Fruit fly (Drosophila melanogaster) whole organism, embryonic: ENCODE measurements around the gene mrva.

Experiments used
- Abd-B ChIP-seq: fragments of 200-800 bp; sonication (Bioruptor generic); optimal IDR thresholded peaks from 2 replicates; lab custom pipeline; 2018; ENCODE audit warnings: missing biosample characterization, mild to moderate bottlenecking, missing genetic modification characterization, moderate library complexity
- Ada2b ChIP-seq: fragments of 200-800 bp; sonication (Bioruptor generic); IDR thresholded peaks from 2 replicates; pipeline ENCODE4 v1.3.6; 2022; ENCODE audit warnings: missing biosample characterization, missing genetic modification characterization
- Atf-2 ChIP-seq: fragments of 200-800 bp; sonication (Bioruptor generic); optimal IDR thresholded peaks from 2 replicates; lab custom pipeline; 2016; ENCODE audit warnings: missing biosample characterization, missing genetic modification characterization
- Bteb2 ChIP-seq: fragments of 200-800 bp; sonication (Bioruptor generic); optimal IDR thresholded peaks from 2 replicates; lab custom pipeline; 2016; ENCODE audit warnings: missing biosample characterization, missing genetic modification characterization
- CG11247 ChIP-seq: fragments of 200-800 bp; sonication (Bioruptor generic); IDR thresholded peaks from 2 replicates; pipeline ENCODE4 v1.3.6; 2022; ENCODE audit warnings: missing biosample characterization, missing genetic modification characterization
- CG11504 ChIP-seq: fragments of 200-800 bp; sonication (Bioruptor generic); optimal IDR thresholded peaks from 3 replicates; lab custom pipeline; 2019; ENCODE audit warnings: missing biosample characterization, mild to moderate bottlenecking, missing genetic modification characterization, moderate library complexity
- CG12391 ChIP-seq: fragments of 200-800 bp; sonication (Bioruptor generic); optimal IDR thresholded peaks from 3 replicates; lab custom pipeline; 2018; ENCODE audit warnings: missing biosample characterization, mild to moderate bottlenecking, missing genetic modification characterization, moderate library complexity
- CG13624 ChIP-seq: fragments of 200-800 bp; sonication (Bioruptor generic); optimal IDR thresholded peaks from 2 replicates; lab custom pipeline; 2016; ENCODE audit warnings: missing biosample characterization, missing genetic modification characterization
- CG14441 ChIP-seq: fragments of 200-800 bp; sonication (Bioruptor generic); IDR thresholded peaks from 2 replicates; pipeline ENCODE4 v1.3.6; 2022; ENCODE audit warnings: missing biosample characterization, missing genetic modification characterization
- CG14667 ChIP-seq: fragments of 200-800 bp; sonication (Bioruptor generic); IDR thresholded peaks from 2 replicates; pipeline ENCODE4 v1.3.6; 2022; ENCODE audit warnings: missing biosample characterization, missing genetic modification characterization
- CG17328 ChIP-seq: fragments of 200-800 bp; sonication (Bioruptor generic); IDR thresholded peaks from 2 replicates; pipeline ENCODE4 v1.3.6; 2022; ENCODE audit warnings: missing biosample characterization, missing genetic modification characterization
- CG18011 ChIP-seq: fragments of 200-800 bp; sonication (Bioruptor generic); optimal IDR thresholded peaks from 2 replicates; lab custom pipeline; 2017; ENCODE audit warnings: missing biosample characterization, missing genetic modification characterization, mild to moderate bottlenecking, moderate library complexity, missing genotype
- CG18476 ChIP-seq: fragments of 200-800 bp; sonication (Bioruptor generic); optimal IDR thresholded peaks from 2 replicates; lab custom pipeline; 2016; ENCODE audit warnings: missing biosample characterization, mild to moderate bottlenecking, missing genetic modification characterization
- CG2116 ChIP-seq: fragments of 200-800 bp; sonication (Bioruptor generic); optimal IDR thresholded peaks from 3 replicates; lab custom pipeline; 2018; ENCODE audit warnings: missing biosample characterization, mild to moderate bottlenecking, missing genetic modification characterization
- CG31388 ChIP-seq: fragments of 200-800 bp; sonication (Bioruptor generic); optimal IDR thresholded peaks from 2 replicates; lab custom pipeline; 2016; ENCODE audit warnings: missing biosample characterization, missing genetic modification characterization
- CG3847 ChIP-seq: fragments of 200-800 bp; sonication (Bioruptor generic); IDR thresholded peaks from 2 replicates; pipeline ENCODE4 v1.3.6; 2022; ENCODE audit warnings: missing biosample characterization, missing genetic modification characterization
- CG42726 ChIP-seq: fragments of 200-800 bp; sonication (Bioruptor generic); IDR thresholded peaks from 2 replicates; pipeline ENCODE4 v1.3.6; 2022; ENCODE audit warnings: missing biosample characterization, missing genetic modification characterization; ENCODE audit not compliant: partially characterized antibody
- CG4854 ChIP-seq: fragments of 200-800 bp; sonication (Bioruptor generic); optimal IDR thresholded peaks from 2 replicates; lab custom pipeline; 2016; ENCODE audit warnings: missing biosample characterization, missing genetic modification characterization, inconsistent platforms
- CG6254 ChIP-seq: fragments of 200-800 bp; sonication (Bioruptor generic); optimal IDR thresholded peaks from 3 replicates; lab custom pipeline; 2017; ENCODE audit warnings: mild to moderate bottlenecking, missing biosample characterization, missing genetic modification reagents, missing genetic modification characterization
- CG6683 ChIP-seq: fragments of 200-800 bp; sonication (Bioruptor generic); optimal IDR thresholded peaks from 2 replicates; lab custom pipeline; 2017; ENCODE audit warnings: missing biosample characterization, mild to moderate bottlenecking, missing genetic modification characterization, missing genetic modification reagents
- CG6765 ChIP-seq: fragments of 200-800 bp; sonication (Bioruptor generic); optimal IDR thresholded peaks from 3 replicates; lab custom pipeline; 2017; ENCODE audit warnings: missing biosample characterization, mild to moderate bottlenecking, missing genetic modification characterization
- CG7963 ChIP-seq: fragments of 200-800 bp; sonication (Bioruptor generic); IDR thresholded peaks from 3 replicates; pipeline ENCODE4 v1.3.6; 2022; ENCODE audit warnings: missing biosample characterization, missing genetic modification characterization; ENCODE audit not compliant: partially characterized antibody
- CG8388 ChIP-seq: fragments of 200-800 bp; sonication (Bioruptor generic); optimal IDR thresholded peaks from 2 replicates; lab custom pipeline; 2019; ENCODE audit warnings: missing biosample characterization, mild to moderate bottlenecking, missing genetic modification characterization, moderate library complexity
- CG8478 ChIP-seq: fragments of >200 bp; optimal IDR thresholded peaks from 2 replicates; lab custom pipeline; 2018
- Ets65A ChIP-seq: fragments of 200-800 bp; sonication (Bioruptor generic); peaks from one replicate; lab custom pipeline; 2016; ENCODE audit warnings: missing biosample characterization, missing genetic modification characterization
- Ets97D ChIP-seq: fragments of 200-800 bp; sonication (Bioruptor generic); optimal IDR thresholded peaks from 3 replicates; lab custom pipeline; 2016; ENCODE audit warnings: missing biosample characterization, missing genetic modification characterization
- Hr3 ChIP-seq: fragments of 200-800 bp; sonication (Bioruptor generic); optimal IDR thresholded peaks from 3 replicates; lab custom pipeline; 2016; ENCODE audit warnings: missing biosample characterization, missing genetic modification characterization
- Hr78 ChIP-seq, 2 experiments: fragments of 200-800 bp in 1 of 2; fragments of >200 bp in 1 of 2; sonication (Bioruptor generic) in 1 of 2; optimal IDR thresholded peaks; 2 replicates each; lab custom pipeline; 2017 to 2019; ENCODE audit warnings: missing biosample characterization in 2 of 2, missing genetic modification characterization in 2 of 2, mild to moderate bottlenecking in 1 of 2, moderate library complexity in 1 of 2
- Lhr ChIP-seq: fragments of 200-800 bp; sonication (Bioruptor generic); optimal IDR thresholded peaks from 3 replicates; lab custom pipeline; 2017; ENCODE audit warnings: mild to moderate bottlenecking, missing biosample characterization, missing genetic modification reagents, missing genetic modification characterization
- NC2α ChIP-seq: fragments of 200-800 bp; sonication (Bioruptor generic); optimal IDR thresholded peaks from 2 replicates; lab custom pipeline; 2016; ENCODE audit warnings: missing biosample characterization, missing genetic modification characterization
- Nf-YB ChIP-seq: fragments of 200-800 bp; sonication (Bioruptor generic); optimal IDR thresholded peaks from 3 replicates; lab custom pipeline; 2019; ENCODE audit warnings: missing biosample characterization, mild to moderate bottlenecking, missing genetic modification characterization, moderate library complexity
- NfI ChIP-seq: fragments of 200-800 bp; sonication (Bioruptor generic); optimal IDR thresholded peaks from 3 replicates; lab custom pipeline; 2018; ENCODE audit warnings: missing biosample characterization, mild to moderate bottlenecking, missing genetic modification characterization, moderate library complexity
- PHDP ChIP-seq: fragments of 200-800 bp; sonication (Bioruptor generic); optimal IDR thresholded peaks from 3 replicates; lab custom pipeline; 2018; ENCODE audit warnings: missing biosample characterization, mild to moderate bottlenecking, missing genetic modification characterization, moderate library complexity
- Pdp1 ChIP-seq, 2 experiments: fragments of 200-800 bp; sonication (Bioruptor generic); optimal IDR thresholded peaks; 3 replicates each; lab custom pipeline; 2016; ENCODE audit warnings: missing biosample characterization in 2 of 2, missing genetic modification characterization in 2 of 2, mild to moderate bottlenecking in 1 of 2, moderate library complexity in 1 of 2
- Six4 ChIP-seq: fragments of 200-800 bp; sonication (Bioruptor generic); optimal IDR thresholded peaks from 2 replicates; lab custom pipeline; 2016; ENCODE audit warnings: missing biosample characterization, missing genetic modification characterization
- Vsx1 ChIP-seq: fragments of 200-800 bp; sonication (Bioruptor generic); optimal IDR thresholded peaks from 2 replicates; lab custom pipeline; 2017; ENCODE audit warnings: missing biosample characterization, mild to moderate bottlenecking, missing genetic modification characterization, missing genetic modification reagents
- bsh ChIP-seq, 2 experiments: fragments of 200-800 bp; sonication (Bioruptor generic); optimal IDR thresholded peaks; 2 replicates each; lab custom pipeline; 2017 to 2018; ENCODE audit warnings: mild to moderate bottlenecking in 2 of 2, missing biosample characterization in 2 of 2, missing genetic modification characterization in 2 of 2, moderate library complexity in 1 of 2
- cad ChIP-seq: fragments of >200 bp; optimal IDR thresholded peaks from 2 replicates; lab custom pipeline; 2017; ENCODE audit warnings: missing biosample characterization, missing genetic modification characterization
- chn ChIP-seq: fragments of 200-800 bp; sonication (Bioruptor generic); optimal IDR thresholded peaks from 2 replicates; lab custom pipeline; 2016; ENCODE audit warnings: missing biosample characterization, missing genetic modification characterization
- ci ChIP-seq: fragments of 200-800 bp; sonication (Bioruptor generic); IDR thresholded peaks from 3 replicates; pipeline ENCODE4 v1.3.6; 2022; ENCODE audit warnings: missing biosample characterization, missing genetic modification characterization
- grn ChIP-seq: fragments of 200-800 bp; sonication (Bioruptor generic); optimal IDR thresholded peaks from 3 replicates; lab custom pipeline; 2017; ENCODE audit warnings: missing biosample characterization, missing genetic modification characterization
- kah ChIP-seq: fragments of 200-800 bp; sonication (Bioruptor generic); optimal IDR thresholded peaks from 2 replicates; lab custom pipeline; 2018; ENCODE audit warnings: missing biosample characterization, mild to moderate bottlenecking, missing genetic modification characterization
- nerfin-1 ChIP-seq: fragments of 200-800 bp; sonication (Bioruptor generic); optimal IDR thresholded peaks from 3 replicates; lab custom pipeline; 2019; ENCODE audit warnings: missing biosample characterization, mild to moderate bottlenecking, missing genetic modification characterization, moderate library complexity
- pan ChIP-seq, 4 experiments: fragments of >200 bp in 3 of 4; fragments of 200-800 bp in 1 of 4; sonication (Bioruptor generic) in 1 of 4; optimal IDR thresholded peaks in 3 of 4; IDR thresholded peaks in 1 of 4; 2 replicates each; pipeline versions ENCODE4 v1.3.6 to Lab custom; 2017 to 2022; ENCODE audit warnings: missing biosample characterization in 2 of 4, missing genetic modification characterization in 2 of 4, mixed read lengths in 1 of 4
- pfk ChIP-seq: fragments of 200-800 bp; sonication (Bioruptor generic); optimal IDR thresholded peaks from 2 replicates; lab custom pipeline; 2018; ENCODE audit warnings: missing biosample characterization, mild to moderate bottlenecking, missing genetic modification characterization, moderate library complexity
- psq ChIP-seq: fragments of 200-800 bp; sonication (Bioruptor generic); optimal IDR thresholded peaks from 2 replicates; lab custom pipeline; 2017; ENCODE audit warnings: missing biosample characterization, missing genetic modification characterization
- schlank ChIP-seq: fragments of 200-800 bp; sonication (Bioruptor generic); optimal IDR thresholded peaks from 2 replicates; lab custom pipeline; 2018; ENCODE audit warnings: missing biosample characterization, mild to moderate bottlenecking, missing genetic modification characterization
- scrt ChIP-seq: fragments of 200-800 bp; sonication (Bioruptor generic); optimal IDR thresholded peaks from 2 replicates; lab custom pipeline; 2018; ENCODE audit warnings: missing biosample characterization, mild to moderate bottlenecking, missing genetic modification characterization, moderate library complexity
- sr ChIP-seq: fragments of 200-800 bp; sonication (Bioruptor generic); IDR thresholded peaks from 3 replicates; pipeline ENCODE4 v1.3.6; 2022; ENCODE audit warnings: missing biosample characterization, missing genetic modification characterization
- zen ChIP-seq: fragments of 200-800 bp; sonication (Bioruptor generic); optimal IDR thresholded peaks from 3 replicates; lab custom pipeline; 2018; ENCODE audit warnings: missing biosample characterization, mild to moderate bottlenecking, missing genetic modification characterization, moderate library complexity

Gene mrva

DNA sequence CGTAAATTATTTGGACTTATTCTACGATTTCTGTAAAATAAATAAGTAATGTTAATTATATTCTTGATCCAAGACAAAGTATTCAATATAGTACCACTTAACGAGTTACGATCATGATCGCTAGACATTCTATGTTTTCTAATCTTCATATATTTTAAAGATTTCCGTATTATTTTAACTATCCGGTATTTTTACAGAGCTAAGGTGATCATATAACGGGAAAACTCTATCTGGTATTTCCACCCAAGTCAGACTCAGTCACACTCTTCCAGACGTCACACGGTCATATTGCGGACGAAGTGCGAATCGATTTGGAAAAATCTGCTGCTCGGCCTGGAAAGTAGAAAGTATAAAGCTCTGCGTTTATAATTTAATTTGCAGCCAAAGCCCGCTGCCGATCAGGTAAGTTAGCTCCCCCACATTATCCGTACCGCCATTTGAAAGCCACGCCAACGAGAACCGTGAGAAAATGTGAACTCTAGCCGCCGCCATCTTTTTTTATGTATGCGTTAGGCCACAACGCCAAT, 10.6 kb upstream of the mrva start, which contains the start of the genes lark and eco (continued):
- TF ChIP-seq pan (optimal IDR thresholded peaks at IDR 0.05; lab: Kevin White, UChicago): no peak
- TF ChIP-seq pan (GFP tag; optimal IDR thresholded peaks at IDR 0.05 in 1 of 2, IDR thresholded peaks at IDR 0.05 in 1 of 2): no peak
- TF ChIP-seq Hr78 (GFP tag; optimal IDR thresholded peaks at IDR 0.05; lab: Kevin White, UChicago): no peak
- peak; percentile 33; the same call in 1 of the 2 replicates for TF ChIP-seq CG3847 (GFP tag; lab: Robert Waterston, UW)
- TF ChIP-seq Pdp1 (GFP tag; optimal IDR thresholded peaks at IDR 0.05; lab: Kevin White, UChicago): no peak
- no peak for TF ChIP-seq CG11247 (GFP tag; lab: Robert Waterston, UW)
- no peak for TF ChIP-seq CG8478 (lab: Kevin White, UChicago)
- TF ChIP-seq NfI (GFP tag; lab: Kevin White, UChicago): no peak
- TF ChIP-seq CG6254 (GFP tag; lab: Kevin White, UChicago): no peak
- TF ChIP-seq CG42726: peak; percentile 31; the same call in 1 of the 2 replicates
- TF ChIP-seq CG18011: no peak
- TF ChIP-seq Lhr: peak; percentile 1
- TF ChIP-seq PHDP (tag; lab: Kevin White, UChicago): no peak
- no peak; the same call in 2 of the 3 replicates for TF ChIP-seq ci (GFP tag; lab: Robert Waterston, UW)
- no peak for TF ChIP-seq sr (GFP tag; lab: Robert Waterston, UW)
- TF ChIP-seq Ets97D (GFP tag; lab: Kevin White, UChicago): peak; percentile 44
- TF ChIP-seq pfk (GFP tag; lab: Kevin White, UChicago): no peak
- TF ChIP-seq CG6765 (GFP tag; lab: Kevin White, UChicago): no peak
- TF ChIP-seq CG8388 (GFP tag; lab: Kevin White, UChicago): no peak
- no peak for TF ChIP-seq CG31388
- no peak for TF ChIP-seq Ada2b (GFP tag; lab: Robert Waterston, UW)
- no peak for TF ChIP-seq chn (GFP tag; lab: Kevin White, UChicago)
- TF ChIP-seq CG14667 (GFP tag; lab: Robert Waterston, UW): no peak
- no peak for TF ChIP-seq psq (GFP tag; lab: Kevin White, UChicago)
- TF ChIP-seq Atf-2 (GFP tag; lab: Kevin White, UChicago): no peak
- no peak for TF ChIP-seq zen
- TF ChIP-seq CG12391 (tag; lab: Kevin White, UChicago): peak; percentile 20
- TF ChIP-seq Six4 (GFP tag; lab: Kevin White, UChicago): no peak
- no peak for TF ChIP-seq Vsx1 (GFP tag; lab: Kevin White, UChicago)
- no peak for TF ChIP-seq Hr3
- no peak for TF ChIP-seq CG6683 (GFP tag; lab: Kevin White, UChicago)
- TF ChIP-seq NC2α (GFP tag; lab: Kevin White, UChicago): no peak
- TF ChIP-seq Ets65A (GFP tag; lab: Kevin White, UChicago): no peak
- no peak for TF ChIP-seq Nf-YB (GFP tag; lab: Kevin White, UChicago)
- TF ChIP-seq cad (GFP tag; lab: Kevin White, UChicago): no peak
- TF ChIP-seq CG17328 (GFP tag; lab: Robert Waterston, UW): no peak
- no peak for TF ChIP-seq scrt (GFP tag; lab: Kevin White, UChicago)
- TF ChIP-seq Bteb2 (GFP tag; lab: Kevin White, UChicago): no peak
- no peak for TF ChIP-seq CG18476 (GFP tag; lab: Kevin White, UChicago)
- no peak for TF ChIP-seq schlank (tag; lab: Kevin White, UChicago)
- no peak for TF ChIP-seq CG7963
- no peak for TF ChIP-seq CG11504 (tag; lab: Kevin White, UChicago)
- peak; percentile 44 for TF ChIP-seq CG2116 (GFP tag; lab: Kevin White, UChicago)
- no peak for TF ChIP-seq CG4854 (GFP tag; lab: Kevin White, UChicago)
- TF ChIP-seq CG14441 (GFP tag; lab: Robert Waterston, UW): no peak
- no peak for TF ChIP-seq CG13624
- no peak for TF ChIP-seq grn (GFP tag; lab: Kevin White, UChicago)
- TF ChIP-seq Abd-B: no peak
- TF ChIP-seq kah (GFP tag; lab: Kevin White, UChicago): no peak
- TF ChIP-seq bsh (GFP tag; optimal IDR thresholded peaks at IDR 0.05; lab: Kevin White, UChicago): peak in 1 of 2 experiments; percentile 17
- TF ChIP-seq nerfin-1 (tag; lab: Kevin White, UChicago): no peak
